Worm (Caenorhabditis elegans) whole organism, midembryonic: ENCODE results near the gene srh-133.

ENCODE experiments used
- T22C8.4 ChIP-seq: fragments of 200-800 bp; sonication (Bioruptor generic); IDR thresholded peaks from 2 replicates; pipeline ENCODE4 v1.3.6; 2022; ENCODE audit warnings: missing genetic modification characterization, missing compliant biosample characterization
- cog-1 ChIP-seq: sonication (generic microtip); optimal IDR thresholded peaks from 2 replicates; lab custom pipeline; 2016; ENCODE audit warnings: missing genetic modification characterization, missing compliant biosample characterization
- flt-1 ChIP-seq: fragments of 200-800 bp; sonication (Bioruptor generic); IDR thresholded peaks from 2 replicates; pipeline ENCODE4 v1.3.6; 2022; ENCODE audit warnings: missing genetic modification characterization, missing compliant biosample characterization
- klf-2 ChIP-seq: fragments of 200-800 bp; sonication (Bioruptor generic); conservative IDR thresholded peaks from 2 replicates; pipeline ENCODE4 v1.3.6; 2022; ENCODE audit warnings: missing genetic modification reagents, missing genetic modification characterization, missing compliant biosample characterization
- med-1 ChIP-seq: sonication (generic microtip); optimal IDR thresholded peaks from 2 replicates; lab custom pipeline; 2017; ENCODE audit warnings: missing genetic modification characterization, mild to moderate bottlenecking, missing compliant biosample characterization, antibody characterized with exemption, missing genetic modification reagents; ENCODE audit not compliant: insufficient read depth
- ref-1 ChIP-seq: fragments of 200-800 bp; sonication (Bioruptor generic); conservative IDR thresholded peaks from 2 replicates; pipeline ENCODE4 v1.3.6; 2022; ENCODE audit warnings: missing genetic modification reagents, missing genetic modification characterization, missing compliant biosample characterization
- ztf-29 ChIP-seq: fragments of 200-800 bp; sonication (Bioruptor generic); IDR thresholded peaks from 2 replicates; pipeline ENCODE4 v1.3.6; 2022; ENCODE audit warnings: missing genetic modification reagents, missing genetic modification characterization, missing compliant biosample characterization

ce11 chrV:18017226-18017625 lies 3.2 kb upstream of the srh-133 start, which contains the start of gene srh-134:
- no peak for TF ChIP-seq ztf-29
- TF ChIP-seq klf-2 (GFP tag; lab: Robert Waterston, UW) = no peak
- no peak for TF ChIP-seq cog-1 (tag; lab: Kevin White, UChicago)
- no peak for TF ChIP-seq T22C8.4 (GFP tag; lab: Robert Waterston, UW)
- TF ChIP-seq flt-1 (GFP tag; lab: Robert Waterston, UW) = no peak
- no peak for TF ChIP-seq ref-1 (GFP tag; lab: Robert Waterston, UW)
- no peak for TF ChIP-seq med-1 (GFP tag; lab: Kevin White, UChicago)
